Worm (Caenorhabditis elegans): Measurements from ENCODE around the gene glb-1.

Gene glb-1

ce11 chrIII:8923240-8923734, at the start of gene glb-1:
Gene glb-1, minus strand, starts transcription at chrIII:8923290.
- TF ChIP-seq dao-5 (tag; optimal IDR thresholded peaks at IDR 0.05): no peak
- TF ChIP-seq him-1 (tag; optimal IDR thresholded peaks at IDR 0.05): no peak
- TF ChIP-seq W03F9.2 (tag; optimal IDR thresholded peaks at IDR 0.05): no peak

ce11 chrIII:8971255-8972020, 48.3 kb upstream of the glb-1 start, which contains the start of the genes eif-3.D and R08D7.4:
Gene eif-3.D, minus strand, starts transcription at chrIII:8971578.
Gene R08D7.4, plus strand, starts transcription at chrIII:8971892.
- TF ChIP-seq dao-5 (tag; optimal IDR thresholded peaks at IDR 0.05): no peak
- no peak for TF ChIP-seq him-1 (tag; optimal IDR thresholded peaks at IDR 0.05)
- TF ChIP-seq W03F9.2 (tag; optimal IDR thresholded peaks at IDR 0.05): peak; percentile 79

DNA sequence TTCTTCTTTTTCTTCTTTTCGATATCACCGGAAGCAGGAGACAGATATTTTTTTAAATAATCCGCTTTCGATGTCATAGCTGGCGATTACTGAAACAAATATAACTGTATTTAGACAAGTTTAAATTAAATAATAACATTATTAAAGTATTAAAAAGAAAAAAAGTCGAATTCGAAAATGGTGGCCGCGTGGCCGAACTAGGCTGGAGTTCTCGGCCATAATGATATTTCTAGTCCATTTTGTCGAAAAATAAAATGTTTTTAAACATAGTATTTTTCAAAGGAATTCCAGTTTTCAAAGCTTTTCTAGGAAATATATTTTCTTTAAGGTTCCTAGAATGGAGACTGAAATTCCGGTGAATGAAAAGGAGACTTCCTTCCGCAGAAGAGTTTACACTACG, 44.5 kb upstream of the glb-1 start, which contains the start of the genes bud-13 and rpap-2:
bud-13 (minus strand) TSS at position 89 of the 400 bp plus-strand sequence.
rpap-2 (plus strand) TSS at position 329 of the 400 bp plus-strand sequence.
- peak; percentile 36 for TF ChIP-seq W03F9.2 (tag; optimal IDR thresholded peaks at IDR 0.05)
- no peak for TF ChIP-seq him-1 (tag; optimal IDR thresholded peaks at IDR 0.05)

- TF ChIP-seq dao-5 (tag; optimal IDR thresholded peaks at IDR 0.05) (no peak), him-1 (tag; optimal IDR thresholded peaks at IDR 0.05) (no peak), W03F9.2 (tag; optimal IDR thresholded peaks at IDR 0.05) (no peak)
Measured at ce11 chrIII:8964684-8965283, 41.7 kb upstream of the glb-1 start.

- TF ChIP-seq W03F9.2 (tag; optimal IDR thresholded peaks at IDR 0.05) (no peak), dao-5 (tag; optimal IDR thresholded peaks at IDR 0.05) (no peak), him-1 (tag; optimal IDR thresholded peaks at IDR 0.05) (no peak)
Measured at ce11 chrIII:8962475-8962874, 39.4 kb upstream of the glb-1 start.

- TF ChIP-seq W03F9.2 (tag; optimal IDR thresholded peaks at IDR 0.05): no peak
- TF ChIP-seq dao-5 (tag; optimal IDR thresholded peaks at IDR 0.05): no peak
- no peak for TF ChIP-seq him-1 (tag; optimal IDR thresholded peaks at IDR 0.05)
Measured at ce11 chrIII:8961993-8962392, 38.9 kb upstream of the glb-1 start, which contains the start of gene grl-25. Gene grl-25, plus strand, starts transcription at chrIII:8962293.

ce11 chrIII:8960664-8961063, 37.6 kb upstream of the glb-1 start, which contains the start of gene ZK643.6:
Gene ZK643.6, minus strand, starts transcription at chrIII:8960764.
- TF ChIP-seq him-1 (tag; optimal IDR thresholded peaks at IDR 0.05) (no peak), dao-5 (tag; optimal IDR thresholded peaks at IDR 0.05) (no peak), W03F9.2 (tag; optimal IDR thresholded peaks at IDR 0.05) (no peak)

- TF ChIP-seq W03F9.2 (tag; optimal IDR thresholded peaks at IDR 0.05) (peak; percentile 82), him-1 (tag; optimal IDR thresholded peaks at IDR 0.05) (no peak)
Measured at ce11 chrIII:8956146-8956646, 33.1 kb upstream of the glb-1 start, which contains the start of the genes ZK643.5 and ZK643.2. Gene ZK643.5, minus strand, starts transcription at chrIII:8956196. Gene ZK643.2, plus strand, starts transcription at chrIII:8956540.

ce11 chrIII:8955536-8955935, 32.4 kb upstream of the glb-1 start:
- TF ChIP-seq him-1 (tag; optimal IDR thresholded peaks at IDR 0.05) (no peak), dao-5 (tag; optimal IDR thresholded peaks at IDR 0.05) (no peak), W03F9.2 (tag; optimal IDR thresholded peaks at IDR 0.05) (no peak)

- no peak for TF ChIP-seq him-1 (tag; optimal IDR thresholded peaks at IDR 0.05)
- TF ChIP-seq W03F9.2 (tag; optimal IDR thresholded peaks at IDR 0.05): no peak
- no peak for TF ChIP-seq dao-5 (tag; optimal IDR thresholded peaks at IDR 0.05)
Measured at ce11 chrIII:8949147-8949546, 26.1 kb upstream of the glb-1 start.

DNA sequence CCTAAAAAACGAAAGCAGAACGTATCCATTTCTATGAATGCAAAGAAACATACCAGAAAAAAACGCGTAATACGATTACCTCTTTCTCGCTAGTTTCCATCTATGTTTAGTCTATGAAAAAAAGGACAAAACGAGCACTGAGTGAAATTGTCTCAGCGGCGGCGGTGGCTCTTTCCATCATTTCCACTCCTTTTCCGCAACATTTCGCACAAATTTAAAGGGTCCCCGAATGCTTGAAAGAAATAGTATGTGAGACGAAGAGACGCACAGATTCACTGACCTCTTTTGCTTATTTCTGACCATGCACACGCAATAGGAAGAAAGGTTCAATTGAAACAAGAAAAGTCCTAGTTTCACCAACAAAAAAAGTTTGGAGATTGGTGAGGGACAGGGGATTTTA, 23.2 kb upstream of the glb-1 start:
- no peak for TF ChIP-seq dao-5 (tag; optimal IDR thresholded peaks at IDR 0.05)
- TF ChIP-seq W03F9.2 (tag; optimal IDR thresholded peaks at IDR 0.05): no peak
- TF ChIP-seq him-1 (tag; optimal IDR thresholded peaks at IDR 0.05): no peak

- no peak for TF ChIP-seq him-1 (tag; optimal IDR thresholded peaks at IDR 0.05)
- TF ChIP-seq dao-5 (tag; optimal IDR thresholded peaks at IDR 0.05): no peak
- TF ChIP-seq W03F9.2 (tag; optimal IDR thresholded peaks at IDR 0.05): no peak
Measured at ce11 chrIII:8944357-8944756, 21.3 kb upstream of the glb-1 start, which contains the start of gene dhrr-1. Gene dhrr-1, plus strand, starts transcription at chrIII:8944657.

- peak; percentile 31 for TF ChIP-seq W03F9.2 (tag; optimal IDR thresholded peaks at IDR 0.05)
- TF ChIP-seq dao-5 (tag; optimal IDR thresholded peaks at IDR 0.05): peak; percentile 4
- TF ChIP-seq him-1 (tag; optimal IDR thresholded peaks at IDR 0.05): peak; percentile 92
Measured at ce11 chrIII:8937571-8937970, 14.5 kb upstream of the glb-1 start.

- TF ChIP-seq W03F9.2 (tag; optimal IDR thresholded peaks at IDR 0.05) (no peak), dao-5 (tag; optimal IDR thresholded peaks at IDR 0.05) (no peak), him-1 (tag; optimal IDR thresholded peaks at IDR 0.05) (no peak)
Measured at ce11 chrIII:8934378-8934777, 11.3 kb upstream of the glb-1 start.

Measured in whole organism, L4/young adult.